Worm (Caenorhabditis elegans) whole organism, young adult: ENCODE results near the gene Y56A3A.33.

ENCODE experiments used
- B0261.1 ChIP-seq: sonication (generic microtip); optimal IDR thresholded peaks from 2 replicates; lab custom pipeline; 2016; ENCODE audit warnings: mild to moderate bottlenecking, missing genetic modification characterization, moderate library complexity, missing compliant biosample characterization
- B0336.3 ChIP-seq: fragments of 200-800 bp; sonication (Bioruptor generic); IDR thresholded peaks from 2 replicates; pipeline ENCODE4 v1.3.6; 2022; ENCODE audit warnings: missing genetic modification characterization, missing compliant biosample characterization
- C17E4.6 ChIP-seq: fragments of 200-800 bp; sonication (Bioruptor generic); IDR thresholded peaks from 2 replicates; pipeline ENCODE4 v1.3.6; 2022; ENCODE audit warnings: missing genetic modification reagents, missing genetic modification characterization, missing compliant biosample characterization
- F33H1.4 ChIP-seq: fragments of 200-800 bp; sonication (Bioruptor generic); IDR thresholded peaks from 2 replicates; pipeline ENCODE4 v1.3.6; 2022; ENCODE audit warnings: missing genetic modification reagents, missing genetic modification characterization, missing compliant biosample characterization
- F52B5.7 ChIP-seq: sonication (generic microtip); optimal IDR thresholded peaks from 2 replicates; lab custom pipeline; 2016; ENCODE audit warnings: mild to moderate bottlenecking, missing genetic modification characterization, missing compliant biosample characterization
- F57C9.4 ChIP-seq: sonication (generic microtip); optimal IDR thresholded peaks from 2 replicates; lab custom pipeline; 2017; ENCODE audit warnings: mild to moderate bottlenecking, missing genetic modification characterization, missing compliant biosample characterization
- K11D2.4 ChIP-seq: fragments of 200-800 bp; sonication (Bioruptor generic); IDR thresholded peaks from 2 replicates; pipeline ENCODE4 v1.3.6; 2022; ENCODE audit warnings: missing genetic modification reagents, missing genetic modification characterization, missing compliant biosample characterization
- K12H6.12 ChIP-seq: fragments of 200-800 bp; sonication (Bioruptor generic); optimal IDR thresholded peaks from 2 replicates; lab custom pipeline; 2018; ENCODE audit warnings: mild to moderate bottlenecking, missing genetic modification characterization, missing compliant biosample characterization
- Y95B8A.8 ChIP-seq: fragments of 200-800 bp; sonication (Bioruptor generic); IDR thresholded peaks from 2 replicates; pipeline ENCODE4 v1.3.6; 2022; ENCODE audit warnings: missing genetic modification reagents, missing genetic modification characterization, missing compliant biosample characterization
- ZK185.1 ChIP-seq: sonication (generic microtip); optimal IDR thresholded peaks from 2 replicates; lab custom pipeline; 2016; ENCODE audit warnings: mild to moderate bottlenecking, missing genetic modification characterization, missing compliant biosample characterization; ENCODE audit not compliant: poor library complexity, severe bottlenecking
- akir-1 ChIP-seq: fragments of 200-800 bp; sonication (Bioruptor generic); optimal IDR thresholded peaks from 2 replicates; lab custom pipeline; 2018; ENCODE audit warnings: mild to moderate bottlenecking, missing genetic modification characterization, moderate library complexity, missing compliant biosample characterization
- aptf-2 ChIP-seq: fragments of 200-800 bp; sonication (Bioruptor generic); conservative IDR thresholded peaks from 2 replicates; pipeline ENCODE4 v1.3.6; 2022; ENCODE audit warnings: missing genetic modification reagents, missing genetic modification characterization, missing compliant biosample characterization
- aptf-3 ChIP-seq: fragments of 200-800 bp; sonication (Bioruptor generic); IDR thresholded peaks from 2 replicates; pipeline ENCODE4 v1.3.6; 2022; ENCODE audit warnings: missing genetic modification characterization, missing compliant biosample characterization
- atf-7 ChIP-seq: sonication (generic microtip); optimal IDR thresholded peaks from 2 replicates; lab custom pipeline; 2017; ENCODE audit warnings: mild to moderate bottlenecking, missing genetic modification characterization, missing compliant biosample characterization
- attf-5 ChIP-seq: fragments of 200-800 bp; sonication (Bioruptor generic); optimal IDR thresholded peaks from 2 replicates; lab custom pipeline; 2018; ENCODE audit warnings: mild to moderate bottlenecking, missing genetic modification characterization, missing compliant biosample characterization
- bed-2 ChIP-seq: fragments of 200-800 bp; sonication (Bioruptor generic); IDR thresholded peaks from 2 replicates; pipeline ENCODE4 v1.3.6; 2022; ENCODE audit warnings: missing genetic modification reagents, missing genetic modification characterization, missing compliant biosample characterization
- cebp-1 ChIP-seq, 2 experiments: fragments of 200-800 bp in 1 of 2; sonication (Bioruptor generic) in 1 of 2; sonication (generic microtip) in 1 of 2; IDR thresholded peaks in 1 of 2; optimal IDR thresholded peaks in 1 of 2; 2 replicates each; pipeline versions ENCODE4 v1.3.6 to Lab custom; 2017 to 2022; ENCODE audit warnings: missing compliant biosample characterization in 2 of 2, missing genetic modification characterization in 2 of 2, mild to moderate bottlenecking in 1 of 2, missing genetic modification reagents in 1 of 2, moderate library complexity in 1 of 2
- ceh-100 ChIP-seq: fragments of 200-800 bp; sonication (Bioruptor generic); IDR thresholded peaks from 2 replicates; pipeline ENCODE4 v1.3.6; 2022; ENCODE audit warnings: missing genetic modification reagents, missing genetic modification characterization, missing compliant biosample characterization
- ceh-91 ChIP-seq: fragments of 200-800 bp; sonication (Bioruptor generic); IDR thresholded peaks from 2 replicates; pipeline ENCODE4 v1.3.6; 2022; ENCODE audit warnings: missing genetic modification reagents, missing genetic modification characterization, missing compliant biosample characterization
- chd-7 ChIP-seq: sonication (generic microtip); optimal IDR thresholded peaks from 2 replicates; lab custom pipeline; 2016; ENCODE audit warnings: mild to moderate bottlenecking, missing genetic modification characterization, moderate library complexity, missing compliant biosample characterization
- dox-1 ChIP-seq: fragments of 200-800 bp; sonication (Bioruptor generic); IDR thresholded peaks from 2 replicates; pipeline ENCODE4 v1.3.6; 2022; ENCODE audit warnings: missing genetic modification reagents, missing genetic modification characterization, missing compliant biosample characterization
- ekl-4 ChIP-seq: fragments of 200-800 bp; sonication (Bioruptor generic); IDR thresholded peaks from 2 replicates; pipeline ENCODE4 v1.3.6; 2022; ENCODE audit warnings: missing genetic modification reagents, missing genetic modification characterization, missing compliant biosample characterization
- lag-1 ChIP-seq: fragments of 200-800 bp; sonication (Bioruptor generic); IDR thresholded peaks from 2 replicates; pipeline ENCODE4 v1.3.6; 2022; ENCODE audit warnings: missing genetic modification reagents, missing genetic modification characterization, missing compliant biosample characterization
- let-526 ChIP-seq: fragments of 200-800 bp; sonication (Bioruptor generic); IDR thresholded peaks from 2 replicates; pipeline ENCODE4 v1.3.6; 2022; ENCODE audit warnings: missing genetic modification reagents, missing genetic modification characterization, missing compliant biosample characterization
- lin-40 ChIP-seq: sonication (generic microtip); optimal IDR thresholded peaks from 2 replicates; lab custom pipeline; 2016; ENCODE audit warnings: missing genetic modification characterization, mild to moderate bottlenecking, missing compliant biosample characterization, missing genotype, missing genetic modification reagents
- lsy-27 ChIP-seq: sonication (generic microtip); optimal IDR thresholded peaks from 2 replicates; lab custom pipeline; 2017; ENCODE audit warnings: missing genetic modification characterization, mild to moderate bottlenecking, missing compliant biosample characterization, antibody characterized with exemption, missing genotype, borderline replicate concordance; ENCODE audit not compliant: insufficient read depth
- madf-10 ChIP-seq: sonication (generic microtip); optimal IDR thresholded peaks from 2 replicates; lab custom pipeline; 2016; ENCODE audit warnings: mild to moderate bottlenecking, missing genetic modification characterization, missing compliant biosample characterization
- madf-8 ChIP-seq: fragments of 200-800 bp; sonication (Bioruptor generic); conservative IDR thresholded peaks from 2 replicates; pipeline ENCODE4 v1.3.6; 2022; ENCODE audit warnings: missing genetic modification reagents, missing genetic modification characterization, missing compliant biosample characterization
- mel-28 ChIP-seq: sonication (generic microtip); optimal IDR thresholded peaks from 2 replicates; lab custom pipeline; 2016; ENCODE audit warnings: borderline replicate concordance, mild to moderate bottlenecking, missing genetic modification characterization, missing compliant biosample characterization
- mes-4 ChIP-seq: sonication (generic microtip); optimal IDR thresholded peaks from 2 replicates; lab custom pipeline; 2016; ENCODE audit warnings: missing genotype, missing genetic modification characterization, missing compliant biosample characterization
- nhr-27 ChIP-seq: fragments of 200-800 bp; sonication (Bioruptor generic); optimal IDR thresholded peaks from 2 replicates; lab custom pipeline; 2018; ENCODE audit warnings: mild to moderate bottlenecking, missing genetic modification characterization, moderate library complexity, missing compliant biosample characterization
- pbrm-1 ChIP-seq: fragments of 200-800 bp; sonication (Bioruptor generic); IDR thresholded peaks from 2 replicates; pipeline ENCODE4 v1.3.6; 2022; ENCODE audit warnings: missing genetic modification reagents, missing genetic modification characterization, missing compliant biosample characterization
- rpc-1 ChIP-seq, 2 experiments: fragments of 150-350 bp in 1 of 2; sonication (generic microtip) in 1 of 2; optimal IDR thresholded peaks; 2 replicates each; lab custom pipeline; 2014 to 2018; ENCODE audit warnings: missing biosample characterization in 1 of 2, missing genetic modification characterization in 1 of 2, missing genetic modification reagents in 1 of 2, missing genotype in 1 of 2
- sdz-38 ChIP-seq: sonication (generic microtip); optimal IDR thresholded peaks from 2 replicates; lab custom pipeline; 2016; ENCODE audit warnings: missing genotype, missing genetic modification characterization, missing compliant biosample characterization
- snpc-3.4 ChIP-seq: sonication (generic microtip); optimal IDR thresholded peaks from 2 replicates; lab custom pipeline; 2017; ENCODE audit warnings: missing genetic modification characterization, mild to moderate bottlenecking, missing compliant biosample characterization, antibody characterized with exemption, moderate library complexity, missing genotype, missing genetic modification reagents
- tbx-9 ChIP-seq: sonication (generic microtip); optimal IDR thresholded peaks from 2 replicates; lab custom pipeline; 2016; ENCODE audit warnings: borderline replicate concordance, missing genetic modification characterization, inconsistent platforms, missing compliant biosample characterization
- tlf-1 ChIP-seq: fragments of 200-800 bp; sonication (Bioruptor generic); optimal IDR thresholded peaks from 2 replicates; lab custom pipeline; 2018; ENCODE audit warnings: mild to moderate bottlenecking, missing genetic modification characterization, missing compliant biosample characterization
- zfh-2 ChIP-seq: fragments of 200-800 bp; sonication (Bioruptor generic); conservative IDR thresholded peaks from 2 replicates; pipeline ENCODE4 v1.3.6; 2022; ENCODE audit warnings: missing genetic modification reagents, missing genetic modification characterization, missing compliant biosample characterization
- ztf-18 ChIP-seq: sonication (generic microtip); optimal IDR thresholded peaks from 2 replicates; lab custom pipeline; 2016; ENCODE audit warnings: missing genotype, mild to moderate bottlenecking, missing genetic modification characterization, missing compliant biosample characterization
- ztf-28 ChIP-seq: fragments of 200-800 bp; sonication (Bioruptor generic); IDR thresholded peaks from 2 replicates; pipeline ENCODE4 v1.3.6; 2022; ENCODE audit warnings: missing genetic modification reagents, missing genetic modification characterization, missing compliant biosample characterization
- ztf-3 ChIP-seq: fragments of 200-800 bp; sonication (Bioruptor generic); optimal IDR thresholded peaks from 2 replicates; lab custom pipeline; 2018; ENCODE audit warnings: mild to moderate bottlenecking, missing genetic modification characterization, missing compliant biosample characterization

Gene Y56A3A.33

DNA sequence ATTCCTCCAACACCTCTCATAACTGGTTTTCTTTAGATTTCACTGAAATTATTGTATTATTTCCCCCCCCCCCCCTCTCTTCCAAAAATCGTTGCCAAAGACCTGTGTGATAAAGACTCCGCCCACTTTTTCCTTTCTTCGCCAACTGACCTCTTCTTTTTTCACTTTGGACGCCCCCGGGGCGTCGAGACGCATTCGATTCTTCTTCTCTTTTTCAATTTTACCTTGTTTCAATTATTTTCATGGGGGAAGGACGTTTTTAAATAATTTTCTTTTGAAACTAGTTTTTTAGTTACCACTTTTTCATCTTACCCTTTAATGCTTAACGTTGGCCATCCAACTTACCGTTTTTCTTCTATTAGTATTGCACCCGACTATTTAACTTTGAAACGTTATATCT is 15.2 kb upstream of the Y56A3A.33 start:
- TF ChIP-seq pbrm-1 (GFP tag; lab: Robert Waterston, UW) (no peak), ceh-91 (GFP tag; lab: Robert Waterston, UW) (no peak), B0261.1 (no peak), F33H1.4 (GFP tag; lab: Robert Waterston, UW) (no peak), akir-1 (GFP tag; lab: Kevin White, UChicago) (no peak), aptf-2 (GFP tag; lab: Robert Waterston, UW) (no peak), atf-7 (tag; lab: Kevin White, UChicago) (no peak), aptf-3 (GFP tag; lab: Robert Waterston, UW) (no peak), K12H6.12 (tag; lab: Kevin White, UChicago) (no peak), mel-28 (no peak)

DNA sequence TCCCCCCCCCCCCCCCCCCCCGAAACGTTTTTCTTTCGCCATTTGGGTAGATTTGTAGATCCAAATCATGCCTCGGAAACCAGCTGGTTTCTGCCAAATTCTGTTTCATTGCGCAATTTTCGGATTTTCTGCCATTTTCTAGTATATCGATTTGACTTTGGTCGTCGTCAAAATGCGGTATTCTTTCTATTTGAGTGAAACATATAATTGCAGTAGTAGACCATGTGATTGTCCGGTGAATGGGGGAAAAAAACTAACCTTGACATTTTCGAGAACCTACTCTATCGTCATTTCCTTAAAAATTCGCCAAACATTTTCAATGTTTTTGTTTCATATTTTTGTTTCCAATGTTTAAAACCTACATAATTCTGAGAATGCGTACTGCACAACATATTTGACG is 12.9 kb upstream of the Y56A3A.33 start:
- no peak for TF ChIP-seq cebp-1 (GFP tag; IDR thresholded peaks at IDR 0.05; lab: Robert Waterston, UW)
- TF ChIP-seq cebp-1 (tag; optimal IDR thresholded peaks at IDR 0.05; lab: Kevin White, UChicago): peak; percentile 13
- TF ChIP-seq lag-1 (GFP tag; lab: Robert Waterston, UW): no peak
- TF ChIP-seq F52B5.7 (tag; lab: Kevin White, UChicago): no peak
- TF ChIP-seq nhr-27: no peak

DNA sequence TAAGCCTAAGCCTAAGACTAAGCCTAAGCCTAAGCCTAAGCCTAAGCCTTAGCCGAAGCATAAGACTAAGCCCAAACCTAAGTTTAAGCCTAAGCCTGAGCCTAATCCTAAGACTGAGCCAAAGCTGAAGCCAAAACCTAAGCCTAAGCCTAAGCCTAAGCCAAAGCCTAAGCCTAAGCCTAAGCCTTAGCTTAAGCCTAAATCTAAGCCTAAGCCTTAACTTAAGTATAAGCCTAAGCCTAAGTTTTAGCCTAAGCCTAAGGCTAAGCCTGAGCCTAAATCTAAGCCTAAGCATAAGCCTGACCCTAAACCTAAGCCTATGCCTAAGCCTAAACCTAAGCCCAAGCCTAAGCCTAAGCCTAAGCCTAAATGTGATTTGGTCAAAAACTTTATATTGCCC is 12.4 kb upstream of the Y56A3A.33 start:
- TF ChIP-seq lsy-27 (tag; lab: Kevin White, UChicago): no peak
- TF ChIP-seq madf-10 (tag; lab: Kevin White, UChicago): no peak
- TF ChIP-seq rpc-1 (optimal IDR thresholded peaks at IDR 0.05; lab: Kevin White, UChicago): no peak
- no peak for TF ChIP-seq rpc-1 (tag; optimal IDR thresholded peaks at IDR 0.05; lab: Kevin White, UChicago)
- TF ChIP-seq let-526: no peak
- no peak for TF ChIP-seq ZK185.1 (tag; lab: Kevin White, UChicago)

DNA sequence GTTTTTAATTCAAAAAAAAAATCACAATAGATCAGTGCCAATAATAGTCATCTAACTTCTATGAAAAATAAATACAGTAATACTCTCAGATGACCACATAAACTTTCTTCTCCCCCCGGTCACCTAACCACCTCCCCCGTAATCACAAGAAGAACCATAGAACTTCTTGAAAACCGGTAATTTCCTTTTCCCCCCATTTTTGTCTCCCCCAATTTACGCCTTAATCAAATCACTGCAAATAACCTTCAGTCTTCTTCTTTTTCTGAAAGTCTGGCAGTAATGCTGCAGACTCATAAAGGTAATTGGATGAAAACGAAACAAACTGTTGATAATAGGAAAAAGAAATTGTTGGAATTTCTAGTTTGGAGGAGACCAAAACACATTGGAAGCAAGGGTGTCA is 11.8 kb upstream of the Y56A3A.33 start:
- no peak for TF ChIP-seq ceh-91 (GFP tag; lab: Robert Waterston, UW)
- no peak for TF ChIP-seq lin-40
- no peak for TF ChIP-seq ztf-28
- no peak for TF ChIP-seq ceh-100 (GFP tag; lab: Robert Waterston, UW)
- TF ChIP-seq ztf-18 (tag; lab: Kevin White, UChicago): no peak
- TF ChIP-seq madf-8 (GFP tag; lab: Robert Waterston, UW): no peak
- no peak for TF ChIP-seq tbx-9

DNA sequence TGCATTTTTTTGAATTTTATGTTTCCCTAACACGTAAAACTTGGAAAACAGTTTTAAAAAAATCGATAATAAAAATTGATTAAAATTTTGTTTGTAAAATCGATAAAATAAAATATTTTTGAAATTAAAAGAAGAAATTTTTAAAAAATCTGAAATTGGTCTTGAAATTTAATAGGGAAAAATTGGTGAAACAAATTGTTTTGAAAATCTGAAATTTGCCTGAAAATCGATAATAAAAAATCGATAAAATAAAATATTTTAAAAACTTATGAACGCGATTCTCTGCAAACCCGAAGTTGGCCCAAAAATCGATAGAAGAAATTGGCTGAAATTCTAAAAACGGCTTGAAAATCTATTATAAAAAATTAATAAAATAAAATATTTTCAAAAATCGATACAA is 11.0 kb upstream of the Y56A3A.33 start:
- TF ChIP-seq bed-2 (GFP tag; lab: Robert Waterston, UW) (no peak), chd-7 (no peak), zfh-2 (no peak), ekl-4 (GFP tag; lab: Robert Waterston, UW) (no peak), dox-1 (GFP tag; lab: Robert Waterston, UW) (no peak), F57C9.4 (tag; lab: Kevin White, UChicago) (no peak), C17E4.6 (GFP tag; lab: Robert Waterston, UW) (no peak), tlf-1 (no peak), Y95B8A.8 (GFP tag; lab: Robert Waterston, UW) (no peak), snpc-3.4 (tag; lab: Kevin White, UChicago) (no peak), attf-5 (GFP tag; lab: Kevin White, UChicago) (no peak), mes-4 (tag; lab: Kevin White, UChicago) (no peak), ZK185.1 (tag; lab: Kevin White, UChicago) (no peak), F52B5.7 (tag; lab: Kevin White, UChicago) (no peak), K11D2.4 (no peak), akir-1 (GFP tag; lab: Kevin White, UChicago) (no peak), sdz-38 (tag; lab: Kevin White, UChicago) (no peak), tbx-9 (no peak), ztf-3 (GFP tag; lab: Kevin White, UChicago) (no peak), B0336.3 (GFP tag; lab: Robert Waterston, UW) (no peak)
- TF ChIP-seq, all 124 proteins: peak for 0
